Fruit fly (Drosophila melanogaster): Measurements from ENCODE around the gene Dhrs4.

The Dhrs4 gene

dm6 chr3L:5188402-5188801, 47.0 kb upstream of the Dhrs4 start (continued):
- TF ChIP-seq dati (GFP tag; IDR thresholded peaks at IDR 0.05): no peak
- no peak for TF ChIP-seq bcd (GFP tag; optimal IDR thresholded peaks at IDR 0.05)
- no peak for TF ChIP-seq TFAM (GFP tag; optimal IDR thresholded peaks at IDR 0.05)
- TF ChIP-seq abd-A (tag; optimal IDR thresholded peaks at IDR 0.05): no peak
- no peak for TF ChIP-seq CG8290 (GFP tag; optimal IDR thresholded peaks at IDR 0.05)
- no peak for TF ChIP-seq CG8290 (tag; optimal IDR thresholded peaks at IDR 0.05)
- no peak for TF ChIP-seq CG3065 (GFP tag; optimal IDR thresholded peaks at IDR 0.05)
- TF ChIP-seq ap (GFP tag; IDR thresholded peaks at IDR 0.05): no peak
- TF ChIP-seq mld (GFP tag; IDR thresholded peaks at IDR 0.05; ENCODE audit: partially characterized antibody): no peak
- no peak for TF ChIP-seq CG5953 (GFP tag; IDR thresholded peaks at IDR 0.05)
- no peak for TF ChIP-seq gro (GFP tag; optimal IDR thresholded peaks at IDR 0.05)
- TF ChIP-seq br (optimal IDR thresholded peaks at IDR 0.05): no peak
- peak; percentile 31; the same call in 1 of the 2 replicates for TF ChIP-seq Xrp1 (GFP tag; IDR thresholded peaks at IDR 0.05)
- no peak for TF ChIP-seq sc (optimal IDR thresholded peaks at IDR 0.05)
- TF ChIP-seq sc (GFP tag; optimal IDR thresholded peaks at IDR 0.05): no peak
- TF ChIP-seq CG6654 (GFP tag; optimal IDR thresholded peaks at IDR 0.05): no peak
- no peak for TF ChIP-seq fru (optimal IDR thresholded peaks at IDR 0.05)
- no peak for TF ChIP-seq CG14050 (GFP tag; IDR thresholded peaks at IDR 0.05)
- no peak for TF ChIP-seq ac (GFP tag; optimal IDR thresholded peaks at IDR 0.05)
- no peak for TF ChIP-seq zfh2 (GFP tag; optimal IDR thresholded peaks at IDR 0.05)
- TF ChIP-seq dpn (GFP tag; optimal IDR thresholded peaks at IDR 0.05): peak in 1 of 2 experiments; percentile 14
- TF ChIP-seq CG6791 (GFP tag; IDR thresholded peaks at IDR 0.05; ENCODE audit: partially characterized antibody): no peak
- TF ChIP-seq lilli (GFP tag; optimal IDR thresholded peaks at IDR 0.05): no peak
- no peak for TF ChIP-seq CG12942 (GFP tag; optimal IDR thresholded peaks at IDR 0.05)
- TF ChIP-seq CG9727 (GFP tag; optimal IDR thresholded peaks at IDR 0.05): peak; percentile 19
- TF ChIP-seq CG16815 (GFP tag; optimal IDR thresholded peaks at IDR 0.05): no peak
- no peak for TF ChIP-seq shn (GFP tag; optimal IDR thresholded peaks at IDR 0.05)
- no peak for TF ChIP-seq Camta (GFP tag; optimal IDR thresholded peaks at IDR 0.05)
- no peak for TF ChIP-seq tna (GFP tag; IDR thresholded peaks at IDR 0.05; ENCODE audit: partially characterized antibody)
- TF ChIP-seq tgo (GFP tag; IDR thresholded peaks at IDR 0.05): no peak
- TF ChIP-seq CG2712 (tag; optimal IDR thresholded peaks at IDR 0.05): no peak
- TF ChIP-seq CG4404 (GFP tag; IDR thresholded peaks at IDR 0.05): no peak
- TF ChIP-seq CG33557 (GFP tag; optimal IDR thresholded peaks at IDR 0.05): no peak
- TF ChIP-seq Doc2 (GFP tag; IDR thresholded peaks at IDR 0.05): no peak
- TF ChIP-seq Asciz (GFP tag; optimal IDR thresholded peaks at IDR 0.05): no peak
- TF ChIP-seq vvl (GFP tag; IDR thresholded peaks at IDR 0.05): no peak
- no peak for TF ChIP-seq CG15696 (tag; optimal IDR thresholded peaks at IDR 0.05)
- no peak for TF ChIP-seq CG16779 (GFP tag; IDR thresholded peaks at IDR 0.05)
- TF ChIP-seq CG7556 (GFP tag; optimal IDR thresholded peaks at IDR 0.05): no peak
- no peak for TF ChIP-seq HmgD (GFP tag; optimal IDR thresholded peaks at IDR 0.05)
- no peak for TF ChIP-seq pnt (GFP tag; optimal IDR thresholded peaks at IDR 0.05)
- no peak for TF ChIP-seq H2.0 (GFP tag; IDR thresholded peaks at IDR 0.05)
- TF ChIP-seq CkIIα-i1 (GFP tag; IDR thresholded peaks at IDR 0.05): no peak
- 0 out of 2 replicates have a peak, but pooled peaks have one; percentile 9 for TF ChIP-seq Drgx (GFP tag; IDR thresholded peaks at IDR 0.05)
- no peak for TF ChIP-seq Atf3 (GFP tag; optimal IDR thresholded peaks at IDR 0.05)
- peak; percentile 43 for TF ChIP-seq tio (GFP tag; optimal IDR thresholded peaks at IDR 0.05)
- TF ChIP-seq CG8765 (GFP tag; IDR thresholded peaks at IDR 0.05): no peak
- TF ChIP-seq Sin3A (optimal IDR thresholded peaks at IDR 0.05): no peak
- TF ChIP-seq esg (GFP tag; conservative IDR thresholded peaks at IDR 0.05): no peak; the same call in 1 of the 2 replicates
- TF ChIP-seq ato (GFP tag; IDR thresholded peaks at IDR 0.05; ENCODE audit: partially characterized antibody): no peak
- TF ChIP-seq hbn (GFP tag; IDR thresholded peaks at IDR 0.05; ENCODE audit: partially characterized antibody): no peak
- TF ChIP-seq CG1233 (GFP tag; optimal IDR thresholded peaks at IDR 0.05): no peak
- no peak for TF ChIP-seq kni (GFP tag; optimal IDR thresholded peaks at IDR 0.05)
- TF ChIP-seq pan (optimal IDR thresholded peaks at IDR 0.05): no peak
- no peak for TF ChIP-seq pan (GFP tag; optimal IDR thresholded peaks at IDR 0.05 in 1 of 2, IDR thresholded peaks at IDR 0.05 in 1 of 2)
